Worm (Caenorhabditis elegans) whole organism, late embryonic: ENCODE data around the gene tkr-3.
"Not testable (repeated sequence)": the region's sequence is repeated elsewhere in the genome, so short reads cannot be mapped to it uniquely, and the experiment has no call there.

Experiments used
- C08G9.2 ChIP-seq: sonication (generic microtip); optimal IDR thresholded peaks from 2 replicates; lab custom pipeline; 2016; ENCODE audit warnings: mild to moderate bottlenecking, missing genetic modification characterization, moderate library complexity, missing compliant biosample characterization
- dmd-4 ChIP-seq: sonication (generic microtip); optimal IDR thresholded peaks from 2 replicates; lab custom pipeline; 2016; ENCODE audit warnings: borderline replicate concordance, missing genetic modification characterization, missing compliant biosample characterization
- pha-2 ChIP-seq: sonication (generic microtip); optimal IDR thresholded peaks from 2 replicates; lab custom pipeline; 2017; ENCODE audit warnings: mild to moderate bottlenecking, missing genetic modification characterization, missing compliant biosample characterization
- pqm-1 ChIP-seq: sonication (generic microtip); optimal IDR thresholded peaks from 2 replicates; lab custom pipeline; 2016; ENCODE audit warnings: missing genetic modification characterization, missing compliant biosample characterization
- rnt-1 ChIP-seq: sonication (generic microtip); optimal IDR thresholded peaks from 2 replicates; lab custom pipeline; 2016; ENCODE audit warnings: missing genetic modification characterization, missing compliant biosample characterization
- sox-4 ChIP-seq: sonication (generic microtip); optimal IDR thresholded peaks from 2 replicates; lab custom pipeline; 2017; ENCODE audit warnings: mild to moderate bottlenecking, missing genetic modification characterization, inconsistent platforms, missing compliant biosample characterization
- tbx-2 ChIP-seq: sonication (generic microtip); optimal IDR thresholded peaks from 2 replicates; lab custom pipeline; 2016; ENCODE audit warnings: missing genetic modification characterization, missing compliant biosample characterization
- unc-3 ChIP-seq, 2 experiments: fragments of 200-800 bp in 1 of 2; sonication (Bioruptor generic) in 1 of 2; sonication (generic microtip) in 1 of 2; conservative IDR thresholded peaks in 1 of 2; optimal IDR thresholded peaks in 1 of 2; 2 replicates each; pipeline versions ENCODE4 v1.3.6 to Lab custom; 2016 to 2022; ENCODE audit warnings: missing compliant biosample characterization in 2 of 2, missing genetic modification characterization in 2 of 2, missing genetic modification reagents in 1 of 2
- unc-42 ChIP-seq: sonication (generic microtip); optimal IDR thresholded peaks from 2 replicates; lab custom pipeline; 2016; ENCODE audit warnings: missing genotype, missing genetic modification characterization, missing compliant biosample characterization
- unc-86 ChIP-seq: sonication (generic microtip); optimal IDR thresholded peaks from 2 replicates; lab custom pipeline; 2016; ENCODE audit warnings: missing genetic modification characterization, missing compliant biosample characterization

DNA sequence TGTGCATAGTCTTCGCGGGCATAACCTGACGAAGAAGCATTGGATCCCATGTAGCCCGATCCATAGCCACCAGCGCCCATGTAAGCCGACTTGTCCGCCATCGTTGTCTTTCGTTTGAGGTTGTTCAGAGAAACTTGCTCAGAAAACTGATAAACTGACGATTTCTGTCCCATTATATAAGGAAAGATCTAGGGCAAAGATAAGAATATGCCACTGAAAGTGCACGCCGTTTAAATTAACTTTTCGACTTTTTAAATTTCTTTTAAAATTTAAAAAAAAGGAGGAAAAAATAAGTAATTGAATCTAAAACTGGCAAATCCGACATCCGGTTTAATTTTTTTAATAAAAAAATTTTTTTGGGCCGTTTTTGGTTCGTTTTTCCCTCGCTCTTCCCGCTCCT is 43.7 kb upstream of the tkr-3 start, which contains the start of gene nspd-6:
- TF ChIP-seq C08G9.2 (tag; lab: Kevin White, UChicago); rnt-1 (tag; lab: Kevin White, UChicago); tbx-2 (tag; lab: Kevin White, UChicago); unc-86 (tag; lab: Kevin White, UChicago); sox-4 (tag; lab: Kevin White, UChicago); pha-2; pqm-1 (tag; lab: Kevin White, UChicago); unc-3 (GFP tag; conservative IDR thresholded peaks at IDR 0.05; lab: Robert Waterston, UW); unc-3 (tag; optimal IDR thresholded peaks at IDR 0.05; lab: Kevin White, UChicago); unc-42 (tag; lab: Kevin White, UChicago); dmd-4 (tag; lab: Kevin White, UChicago): not testable (repeated sequence)
